Worm (Caenorhabditis elegans): Measurements from ENCODE around the gene R155.5.

- TF ChIP-seq jun-1 (tag; optimal IDR thresholded peaks at IDR 0.05) (no peak), nhr-77 (tag; optimal IDR thresholded peaks at IDR 0.05) (no peak), dpl-1 (GFP tag; optimal IDR thresholded peaks at IDR 0.05) (peak in 1 of 3 experiments; percentile 4)
Observed at ce11 chrIII:1949362-1949761, 21.0 kb downstream of the R155.5 start.
